Fruit fly (Drosophila melanogaster): Measurements from ENCODE around the gene RpS10b.

Gene RpS10b

DNA sequence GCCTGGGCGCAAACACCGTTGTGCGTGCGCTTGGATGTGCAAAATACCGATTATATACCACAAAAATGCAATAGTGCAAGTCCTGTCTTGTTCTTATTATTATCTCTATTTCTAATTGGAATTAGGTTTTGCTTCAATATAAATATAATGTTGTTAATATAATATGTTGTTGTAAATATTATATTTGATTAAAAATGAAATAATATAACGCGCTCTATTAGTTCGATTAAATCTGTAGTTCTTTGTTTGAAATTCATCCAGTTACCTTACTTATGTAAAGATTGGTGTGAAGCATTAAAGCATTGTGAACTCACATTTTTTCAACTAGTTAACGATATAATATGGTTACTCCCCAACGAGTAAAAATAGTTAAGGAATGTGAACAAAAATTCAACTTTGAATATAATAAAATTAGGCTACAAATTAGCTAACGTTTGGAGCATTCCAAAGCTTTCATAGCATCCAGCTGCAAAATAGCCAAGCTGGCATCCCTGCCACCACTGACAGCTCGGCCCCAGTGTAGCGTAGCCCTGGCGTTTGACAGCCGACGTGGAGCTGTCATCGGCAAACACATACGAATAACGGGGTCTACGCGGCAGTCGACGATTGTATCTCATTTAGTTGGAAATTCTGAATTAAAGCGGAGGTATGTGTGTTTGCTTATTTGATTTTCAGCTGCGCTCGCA is 45.1 kb downstream of the RpS10b start, which contains the start of the genes CG12237 and Sec61gamma (continued):
- TF ChIP-seq CG7745 (tag; optimal IDR thresholded peaks at IDR 0.05) (no peak), CG11696 (GFP tag; IDR thresholded peaks at IDR 0.05) (no peak), trem (tag; optimal IDR thresholded peaks at IDR 0.05) (peak; percentile 30), CG17802 (tag; optimal IDR thresholded peaks at IDR 0.05) (peak; percentile 15), CG9932 (GFP tag; IDR thresholded peaks at IDR 0.05) (peak; percentile 53; the same call in 1 of the 2 replicates), CG7357 (GFP tag; IDR thresholded peaks at IDR 0.05) (no peak), CG9727 (GFP tag; optimal IDR thresholded peaks at IDR 0.05) (peak; percentile 25), CG2678 (tag; optimal IDR thresholded peaks at IDR 0.05) (peak; percentile 33), esg (GFP tag; conservative IDR thresholded peaks at IDR 0.05) (no peak), knrl (GFP tag; IDR thresholded peaks at IDR 0.05; ENCODE audit: partially characterized antibody) (no peak), Blimp-1 (GFP tag; optimal IDR thresholded peaks at IDR 0.05) (no peak), tap (tag; optimal IDR thresholded peaks at IDR 0.05) (no peak), chif (GFP tag; optimal IDR thresholded peaks at IDR 0.05) (peak in 1 of 2 experiments; percentile 11), CG8359 (GFP tag; optimal IDR thresholded peaks at IDR 0.05; ENCODE audit: borderline replicate concordance) (no peak), CG3065 (GFP tag; optimal IDR thresholded peaks at IDR 0.05) (no peak), Meics (GFP tag; optimal IDR thresholded peaks at IDR 0.05) (peak; percentile 49), danr (GFP tag; IDR thresholded peaks at IDR 0.05) (no peak), zfh2 (GFP tag; optimal IDR thresholded peaks at IDR 0.05) (peak; percentile 37), pita (GFP tag; optimal IDR thresholded peaks at IDR 0.05) (no peak), gce (GFP tag; IDR thresholded peaks at IDR 0.05) (no peak), CG8765 (GFP tag; IDR thresholded peaks at IDR 0.05) (no peak), Rfx (GFP tag; IDR thresholded peaks at IDR 0.05) (peak; percentile 72), CG9817 (tag; optimal IDR thresholded peaks at IDR 0.05) (peak; percentile 29), CG1024 (GFP tag; IDR thresholded peaks at IDR 0.05) (no peak), Antp (GFP tag; optimal IDR thresholded peaks at IDR 0.05) (peak; percentile 28), CG10431 (GFP tag; optimal IDR thresholded peaks at IDR 0.05) (no peak), CG14050 (GFP tag; IDR thresholded peaks at IDR 0.05) (no peak), CG1603 (tag; optimal IDR thresholded peaks at IDR 0.05) (peak; percentile 59), Optix (GFP tag; IDR thresholded peaks at IDR 0.05) (no peak), chn (GFP tag; optimal IDR thresholded peaks at IDR 0.05) (no peak), Gsc (GFP tag; IDR thresholded peaks at IDR 0.05) (no peak), Bgb (GFP tag; IDR thresholded peaks at IDR 0.05; ENCODE audit: partially characterized antibody) (peak; percentile 30; the same call in 1 of the 2 replicates), CG7786 (GFP tag; optimal IDR thresholded peaks at IDR 0.05) (no peak), run (tag; optimal IDR thresholded peaks at IDR 0.05) (no peak), Spps (tag; optimal IDR thresholded peaks at IDR 0.05) (no peak), abd-A (tag; optimal IDR thresholded peaks at IDR 0.05) (no peak), PHDP (tag; optimal IDR thresholded peaks at IDR 0.05) (no peak), gt (GFP tag; IDR thresholded peaks at IDR 0.05) (no peak), scrt (GFP tag; optimal IDR thresholded peaks at IDR 0.05) (no peak), insv (GFP tag; optimal IDR thresholded peaks at IDR 0.05) (peak in 1 of 2 experiments; percentile 89), nerfin-1 (tag; optimal IDR thresholded peaks at IDR 0.05) (peak; percentile 10), CG17612 (GFP tag; IDR thresholded peaks at IDR 0.05) (no peak), CG15514 (GFP tag; optimal IDR thresholded peaks at IDR 0.05) (peak; percentile 79), CG2202 (tag; optimal IDR thresholded peaks at IDR 0.05) (no peak), Hr51 (GFP tag; optimal IDR thresholded peaks at IDR 0.05) (no peak), Ssrp (tag; optimal IDR thresholded peaks at IDR 0.05) (no peak), CG5180 (GFP tag; optimal IDR thresholded peaks at IDR 0.05) (no peak), Ada2b (GFP tag; IDR thresholded peaks at IDR 0.05) (no peak), CG4328 (GFP tag; optimal IDR thresholded peaks at IDR 0.05) (no peak)

All from whole organism, embryonic.